Fruit fly (Drosophila melanogaster) whole organism, embryonic: ENCODE measurements around the gene PolA1.

Source experiments
- Asciz ChIP-seq: fragments of 200-800 bp; sonication (Bioruptor generic); optimal IDR thresholded peaks from 2 replicates; lab custom pipeline; 2017; ENCODE audit warnings: missing biosample characterization, mild to moderate bottlenecking, missing genetic modification characterization, missing genetic modification reagents
- BEAF-32 ChIP-seq: fragments of 200-800 bp; sonication (Bioruptor generic); optimal IDR thresholded peaks from 3 replicates; lab custom pipeline; 2017; ENCODE audit warnings: missing biosample characterization, missing genetic modification characterization, mild to moderate bottlenecking, moderate library complexity, missing genetic modification reagents
- CG12236 ChIP-seq: fragments of 200-800 bp; sonication (Bioruptor generic); optimal IDR thresholded peaks from 2 replicates; lab custom pipeline; 2016; ENCODE audit warnings: missing biosample characterization, missing genetic modification characterization
- CG12299 ChIP-seq: fragments of 200-800 bp; sonication (Bioruptor generic); optimal IDR thresholded peaks from 2 replicates; lab custom pipeline; 2018; ENCODE audit warnings: missing biosample characterization, mild to moderate bottlenecking, missing genetic modification characterization
- CG12942 ChIP-seq: fragments of 200-800 bp; sonication (Bioruptor generic); optimal IDR thresholded peaks from 3 replicates; lab custom pipeline; 2016; ENCODE audit warnings: missing biosample characterization, missing genetic modification characterization
- CG15073 ChIP-seq: fragments of 200-800 bp; sonication (Bioruptor generic); optimal IDR thresholded peaks from 2 replicates; lab custom pipeline; 2016; ENCODE audit warnings: missing biosample characterization, missing genetic modification characterization
- CG1603 ChIP-seq: fragments of 200-800 bp; sonication (Bioruptor generic); optimal IDR thresholded peaks from 2 replicates; lab custom pipeline; 2019; ENCODE audit warnings: missing biosample characterization, mild to moderate bottlenecking, missing genetic modification characterization, moderate library complexity
- CG17361 ChIP-seq: fragments of 200-800 bp; sonication (Bioruptor generic); IDR thresholded peaks from 3 replicates; pipeline ENCODE4 v1.3.6; 2022; ENCODE audit warnings: missing biosample characterization, missing genetic modification characterization
- CG2120 ChIP-seq: fragments of 200-800 bp; sonication (Bioruptor generic); optimal IDR thresholded peaks from 3 replicates; lab custom pipeline; 2016; ENCODE audit warnings: missing biosample characterization, missing genetic modification characterization
- CG32772 ChIP-seq: fragments of 200-800 bp; sonication (Bioruptor generic); IDR thresholded peaks from 2 replicates; pipeline ENCODE4 v1.3.6; 2022; ENCODE audit warnings: missing biosample characterization, missing genetic modification characterization
- CG33213 ChIP-seq: fragments of 200-800 bp; sonication (Bioruptor generic); optimal IDR thresholded peaks from 3 replicates; lab custom pipeline; 2016; ENCODE audit warnings: missing biosample characterization, missing genetic modification characterization
- CG6654 ChIP-seq: fragments of 200-800 bp; sonication (Bioruptor generic); optimal IDR thresholded peaks from 2 replicates; lab custom pipeline; 2017; ENCODE audit warnings: missing biosample characterization, mild to moderate bottlenecking, missing genetic modification characterization
- CG6854 ChIP-seq: fragments of 200-800 bp; sonication (Bioruptor generic); optimal IDR thresholded peaks from 3 replicates; lab custom pipeline; 2017; ENCODE audit warnings: missing biosample characterization, mild to moderate bottlenecking, missing genetic modification characterization
- CG7271 ChIP-seq: fragments of 200-800 bp; sonication (Bioruptor generic); optimal IDR thresholded peaks from 2 replicates; lab custom pipeline; 2018; ENCODE audit warnings: missing biosample characterization, mild to moderate bottlenecking, missing genetic modification characterization, moderate library complexity
- CG7556 ChIP-seq: fragments of 200-800 bp; sonication (Bioruptor generic); optimal IDR thresholded peaks from 2 replicates; lab custom pipeline; 2017; ENCODE audit warnings: missing biosample characterization, mild to moderate bottlenecking, missing genetic modification characterization
- CG9437 ChIP-seq: fragments of 200-800 bp; sonication (Bioruptor generic); optimal IDR thresholded peaks from 2 replicates; lab custom pipeline; 2018; ENCODE audit warnings: missing biosample characterization, mild to moderate bottlenecking, missing genetic modification characterization
- CrebB ChIP-seq: fragments of 200-800 bp; sonication (Bioruptor generic); optimal IDR thresholded peaks from 3 replicates; lab custom pipeline; 2018; ENCODE audit warnings: missing biosample characterization, mild to moderate bottlenecking, missing genetic modification characterization
- Dfd ChIP-seq, 2 experiments: fragments of >200 bp; optimal IDR thresholded peaks; 2 replicates each; lab custom pipeline; 2017; ENCODE audit warnings: missing biosample characterization in 2 of 2, missing genetic modification characterization in 2 of 2
- Dll ChIP-seq: fragments of 200-800 bp; sonication (Bioruptor generic); IDR thresholded peaks from 4 replicates; pipeline ENCODE4 v1.3.6; 2022; ENCODE audit warnings: missing biosample characterization, missing genetic modification characterization; ENCODE audit not compliant: partially characterized antibody
- Doc2 ChIP-seq: fragments of 200-800 bp; sonication (Bioruptor generic); IDR thresholded peaks from 2 replicates; pipeline ENCODE4 v1.3.6; 2022; ENCODE audit warnings: missing biosample characterization, missing genetic modification characterization
- Fer1 ChIP-seq: fragments of 200-800 bp; sonication (Bioruptor generic); optimal IDR thresholded peaks from 2 replicates; lab custom pipeline; 2017; ENCODE audit warnings: missing biosample characterization, mild to moderate bottlenecking, missing genetic modification characterization
- Fer2 ChIP-seq: fragments of 200-800 bp; sonication (Bioruptor generic); optimal IDR thresholded peaks from 2 replicates; lab custom pipeline; 2018; ENCODE audit warnings: missing biosample characterization, mild to moderate bottlenecking, missing genetic modification characterization, moderate library complexity
- Hr39 ChIP-seq: fragments of >200 bp; optimal IDR thresholded peaks from 2 replicates; lab custom pipeline; 2017
- Pdp1 ChIP-seq, 2 experiments: fragments of 200-800 bp; sonication (Bioruptor generic); optimal IDR thresholded peaks; 3 replicates each; lab custom pipeline; 2016; ENCODE audit warnings: missing biosample characterization in 2 of 2, missing genetic modification characterization in 2 of 2, mild to moderate bottlenecking in 1 of 2, moderate library complexity in 1 of 2
- Rx ChIP-seq: fragments of 200-800 bp; sonication (Bioruptor generic); IDR thresholded peaks from 2 replicates; pipeline ENCODE4 v1.3.6; 2022; ENCODE audit warnings: missing biosample characterization, missing genetic modification characterization
- Usf ChIP-seq: fragments of 200-800 bp; sonication (Bioruptor generic); optimal IDR thresholded peaks from 2 replicates; lab custom pipeline; 2017; ENCODE audit warnings: missing genotype, missing biosample characterization, missing genetic modification characterization
- Vsx1 ChIP-seq: fragments of 200-800 bp; sonication (Bioruptor generic); optimal IDR thresholded peaks from 2 replicates; lab custom pipeline; 2017; ENCODE audit warnings: missing biosample characterization, mild to moderate bottlenecking, missing genetic modification characterization, missing genetic modification reagents
- az2 ChIP-seq: fragments of 200-800 bp; sonication (Bioruptor generic); optimal IDR thresholded peaks from 3 replicates; lab custom pipeline; 2016; ENCODE audit warnings: missing biosample characterization, missing genetic modification characterization
- bbx ChIP-seq: fragments of 200-800 bp; sonication (Bioruptor generic); IDR thresholded peaks from 2 replicates; pipeline ENCODE4 v1.3.6; 2022; ENCODE audit warnings: missing biosample characterization, missing genetic modification characterization; ENCODE audit not compliant: partially characterized antibody
- bcd ChIP-seq: fragments of 200-800 bp; sonication (Bioruptor generic); optimal IDR thresholded peaks from 2 replicates; lab custom pipeline; 2017; ENCODE audit warnings: missing biosample characterization, mild to moderate bottlenecking, missing genetic modification characterization
- cg ChIP-seq: fragments of 200-800 bp; sonication (Bioruptor generic); optimal IDR thresholded peaks from 3 replicates; lab custom pipeline; 2019; ENCODE audit warnings: missing biosample characterization, mild to moderate bottlenecking, missing genetic modification characterization, moderate library complexity
- crc ChIP-seq: fragments of 200-800 bp; sonication (Bioruptor generic); optimal IDR thresholded peaks from 2 replicates; lab custom pipeline; 2016; ENCODE audit warnings: missing biosample characterization, missing genetic modification characterization
- dm ChIP-seq: fragments of 200-800 bp; sonication (Bioruptor generic); optimal IDR thresholded peaks from 3 replicates; lab custom pipeline; 2016; ENCODE audit warnings: missing biosample characterization, missing genetic modification characterization
- fd3F ChIP-seq: fragments of 200-800 bp; sonication (Bioruptor generic); optimal IDR thresholded peaks from 2 replicates; lab custom pipeline; 2018; ENCODE audit warnings: missing biosample characterization, mild to moderate bottlenecking, missing genetic modification characterization, moderate library complexity
- fd96Cb ChIP-seq: fragments of 200-800 bp; sonication (Bioruptor generic); optimal IDR thresholded peaks from 2 replicates; lab custom pipeline; 2018; ENCODE audit warnings: missing biosample characterization, mild to moderate bottlenecking, missing genetic modification characterization, moderate library complexity
- gcm2 ChIP-seq: fragments of 200-800 bp; sonication (Bioruptor generic); optimal IDR thresholded peaks from 2 replicates; lab custom pipeline; 2016; ENCODE audit warnings: missing biosample characterization, missing genetic modification characterization
- grau ChIP-seq: fragments of 200-800 bp; optimal IDR thresholded peaks from 3 replicates; lab custom pipeline; 2019; ENCODE audit warnings: missing biosample characterization, mild to moderate bottlenecking, missing genetic modification characterization, moderate library complexity
- h ChIP-seq: fragments of >200 bp; optimal IDR thresholded peaks from 2 replicates; lab custom pipeline; 2017
- her ChIP-seq: fragments of 200-800 bp; sonication (Bioruptor generic); optimal IDR thresholded peaks from 2 replicates; lab custom pipeline; 2016; ENCODE audit warnings: missing biosample characterization, missing genetic modification characterization
- kah ChIP-seq: fragments of 200-800 bp; sonication (Bioruptor generic); optimal IDR thresholded peaks from 2 replicates; lab custom pipeline; 2018; ENCODE audit warnings: missing biosample characterization, mild to moderate bottlenecking, missing genetic modification characterization
- nau ChIP-seq: fragments of 200-800 bp; sonication (Bioruptor generic); optimal IDR thresholded peaks from 3 replicates; lab custom pipeline; 2017; ENCODE audit warnings: missing biosample characterization, mild to moderate bottlenecking, missing genetic modification characterization, missing genetic modification reagents
- nerfin-2 ChIP-seq: fragments of 200-800 bp; sonication (Bioruptor generic); IDR thresholded peaks from 2 replicates; pipeline ENCODE4 v1.3.6; 2022; ENCODE audit warnings: missing biosample characterization, missing genetic modification characterization; ENCODE audit not compliant: partially characterized antibody
- psq ChIP-seq: fragments of 200-800 bp; sonication (Bioruptor generic); optimal IDR thresholded peaks from 2 replicates; lab custom pipeline; 2017; ENCODE audit warnings: missing biosample characterization, missing genetic modification characterization
- pzg ChIP-seq: fragments of 200-800 bp; sonication (Bioruptor generic); optimal IDR thresholded peaks from 3 replicates; lab custom pipeline; 2018; ENCODE audit warnings: missing biosample characterization, mild to moderate bottlenecking, missing genetic modification characterization, moderate library complexity
- salm ChIP-seq: fragments of 200-800 bp; sonication (Bioruptor generic); optimal IDR thresholded peaks from 2 replicates; lab custom pipeline; 2018; ENCODE audit warnings: missing biosample characterization, mild to moderate bottlenecking, missing genetic modification characterization
- so ChIP-seq: fragments of 200-800 bp; sonication (Bioruptor generic); IDR thresholded peaks from 3 replicates; pipeline ENCODE4 v1.3.6; 2022; ENCODE audit warnings: missing biosample characterization, missing genetic modification characterization
- sob ChIP-seq: fragments of 200-800 bp; sonication (Bioruptor generic); IDR thresholded peaks from 2 replicates; pipeline ENCODE4 v1.3.6; 2022; ENCODE audit warnings: missing biosample characterization, missing genetic modification characterization
- sr ChIP-seq: fragments of 200-800 bp; sonication (Bioruptor generic); IDR thresholded peaks from 3 replicates; pipeline ENCODE4 v1.3.6; 2022; ENCODE audit warnings: missing biosample characterization, missing genetic modification characterization
- twi ChIP-seq: fragments of 200-800 bp; optimal IDR thresholded peaks from 2 replicates; lab custom pipeline; 2019; ENCODE audit warnings: missing biosample characterization, mild to moderate bottlenecking, missing genetic modification characterization, moderate library complexity
- z ChIP-seq: fragments of 200-800 bp; sonication (Bioruptor generic); IDR thresholded peaks from 3 replicates; pipeline ENCODE4 v1.3.6; 2022; ENCODE audit warnings: missing biosample characterization, missing genetic modification characterization
- zfh1 ChIP-seq: fragments of 200-800 bp; sonication (Bioruptor generic); IDR thresholded peaks from 3 replicates; pipeline ENCODE4 v1.3.6; 2022; ENCODE audit warnings: missing biosample characterization, missing genetic modification characterization

The PolA1 gene

DNA sequence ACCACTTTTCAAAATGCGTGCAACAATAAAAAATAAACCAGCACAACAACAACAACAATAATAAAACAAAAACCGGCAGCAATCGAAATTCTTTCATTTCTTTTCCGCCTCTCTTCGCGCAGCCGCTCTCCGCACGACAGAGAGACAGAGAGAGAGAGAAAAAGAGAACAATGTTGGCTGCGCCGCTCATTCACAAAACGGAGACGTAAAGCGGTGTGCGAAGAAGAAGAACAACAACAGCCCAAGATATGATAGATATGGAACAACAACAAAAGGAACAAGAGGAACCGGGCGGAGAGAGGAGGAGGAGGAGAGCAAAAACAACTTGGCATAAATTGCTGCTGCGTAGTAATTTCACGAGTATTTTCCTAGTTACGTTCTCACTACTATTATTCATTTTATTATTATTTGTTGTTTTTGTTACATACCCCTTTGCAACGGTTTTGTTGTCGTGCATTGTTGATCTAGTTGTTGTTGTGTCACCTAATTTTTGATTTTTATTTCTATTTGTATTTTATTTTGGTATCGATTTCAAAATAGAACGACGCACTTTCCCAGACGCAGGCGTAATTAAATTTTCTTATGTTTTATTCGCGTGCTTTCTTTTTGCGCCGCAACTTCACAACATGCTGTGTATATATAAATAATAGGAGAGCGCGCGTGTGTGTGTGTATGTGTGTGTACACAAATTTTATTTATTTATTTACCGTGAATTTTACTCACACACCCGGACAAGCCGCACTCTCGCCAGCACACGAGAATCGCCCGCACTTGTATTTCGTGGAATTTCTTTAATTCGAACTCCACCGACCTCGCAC, 53.0 kb downstream of the PolA1 start (continued):
- TF ChIP-seq CG7271 (tag; lab: Kevin White, UChicago) (no peak), CrebB (tag; lab: Kevin White, UChicago) (no peak), nerfin-2 (GFP tag; lab: Robert Waterston, UW) (no peak), az2 (GFP tag; lab: Kevin White, UChicago) (no peak), z (no peak), Fer2 (tag; lab: Kevin White, UChicago) (no peak), Usf (GFP tag; lab: Kevin White, UChicago) (no peak), Asciz (GFP tag; lab: Kevin White, UChicago) (no peak), fd3F (GFP tag; lab: Kevin White, UChicago) (no peak), dm (GFP tag; lab: Kevin White, UChicago) (no peak), CG32772 (no peak), bbx (GFP tag; lab: Robert Waterston, UW) (no peak), kah (GFP tag; lab: Kevin White, UChicago) (no peak), grau (tag; lab: Kevin White, UChicago) (no peak), Hr39 (lab: Kevin White, UChicago) (no peak), Vsx1 (GFP tag; lab: Kevin White, UChicago) (no peak), h (lab: Kevin White, UChicago) (no peak), Rx (GFP tag; lab: Robert Waterston, UW) (no peak), cg (peak; percentile 24), sr (GFP tag; lab: Robert Waterston, UW) (no peak), fd96Cb (tag; lab: Kevin White, UChicago) (no peak), pzg (GFP tag; lab: Kevin White, UChicago) (no peak), CG12942 (GFP tag; lab: Kevin White, UChicago) (no peak), CG2120 (no peak), Dll (GFP tag; lab: Robert Waterston, UW) (no peak), CG1603 (tag; lab: Kevin White, UChicago) (no peak), so (GFP tag; lab: Robert Waterston, UW) (no peak), CG6654 (GFP tag; lab: Kevin White, UChicago) (no peak), CG6854 (GFP tag; lab: Kevin White, UChicago) (peak; percentile 12), CG15073 (no peak), BEAF-32 (GFP tag; lab: Kevin White, UChicago) (no peak), zfh1 (no peak), psq (GFP tag; lab: Kevin White, UChicago) (peak; percentile 94), CG12236 (no peak), Dfd (GFP tag; optimal IDR thresholded peaks at IDR 0.05; lab: Kevin White, UChicago) (no peak), her (GFP tag; lab: Kevin White, UChicago) (peak; percentile 2), Fer1 (GFP tag; lab: Kevin White, UChicago) (no peak), CG7556 (no peak), CG12299 (tag; lab: Kevin White, UChicago) (no peak), Doc2 (GFP tag; lab: Robert Waterston, UW) (no peak), bcd (GFP tag; lab: Kevin White, UChicago) (no peak), Pdp1 (GFP tag; optimal IDR thresholded peaks at IDR 0.05; lab: Kevin White, UChicago) (peak in 1 of 2 experiments; percentile 13), crc (GFP tag; lab: Kevin White, UChicago) (no peak), gcm2 (no peak), CG17361 (GFP tag; lab: Robert Waterston, UW) (no peak), nau (GFP tag; lab: Kevin White, UChicago) (peak; percentile 31), sob (GFP tag; lab: Robert Waterston, UW) (no peak), CG33213 (GFP tag; lab: Kevin White, UChicago) (no peak), salm (tag; lab: Kevin White, UChicago) (no peak), twi (tag; lab: Kevin White, UChicago) (no peak), CG9437 (GFP tag; lab: Kevin White, UChicago) (no peak)
